Worm (Caenorhabditis elegans) whole organism, L4 larva: ENCODE results near the gene Y67H2A.2.

Source experiments
- D1046.2 ChIP-seq: fragments of 200-800 bp; sonication (Bioruptor generic); IDR thresholded peaks from 2 replicates; pipeline ENCODE4 v1.3.6; 2022; ENCODE audit warnings: missing genetic modification characterization, missing compliant biosample characterization
- F37D6.2 ChIP-seq: sonication (generic microtip); optimal IDR thresholded peaks from 2 replicates; lab custom pipeline; 2016; ENCODE audit warnings: mild to moderate bottlenecking, missing genetic modification characterization, missing compliant biosample characterization
- F49E8.2 ChIP-seq: sonication (generic microtip); optimal IDR thresholded peaks from 2 replicates; lab custom pipeline; 2016; ENCODE audit warnings: missing compliant biosample characterization, mild to moderate bottlenecking, missing genetic modification characterization, borderline replicate concordance
- Y105C5A.15 ChIP-seq: fragments of 200-800 bp; sonication (Bioruptor generic); IDR thresholded peaks from 2 replicates; pipeline ENCODE4 v1.3.6; 2022; ENCODE audit warnings: missing genetic modification characterization, missing compliant biosample characterization
- Y5F2A.4 ChIP-seq: fragments of 200-800 bp; sonication (Bioruptor generic); optimal IDR thresholded peaks from 2 replicates; lab custom pipeline; 2018; ENCODE audit warnings: mild to moderate bottlenecking, missing genetic modification characterization, missing compliant biosample characterization
- aha-1 ChIP-seq: fragments of 150-350 bp; peaks from one replicate; lab custom pipeline; 2014; ENCODE audit warnings: missing biosample characterization, missing genetic modification characterization
- ceh-44 ChIP-seq: fragments of 200-800 bp; sonication (Bioruptor generic); IDR thresholded peaks from 2 replicates; pipeline ENCODE4 v1.3.6; 2022; ENCODE audit warnings: missing genetic modification reagents, missing genetic modification characterization, missing compliant biosample characterization
- ceh-62 ChIP-seq: sonication (generic microtip); optimal IDR thresholded peaks from 2 replicates; lab custom pipeline; 2017; ENCODE audit warnings: missing biosample characterization, missing genetic modification characterization
- ceh-82 ChIP-seq: sonication (generic microtip); optimal IDR thresholded peaks from 2 replicates; lab custom pipeline; 2017; ENCODE audit warnings: missing biosample characterization, missing genetic modification characterization
- cey-2 ChIP-seq: sonication (generic microtip); optimal IDR thresholded peaks from 3 replicates; lab custom pipeline; 2017; ENCODE audit warnings: missing genetic modification characterization, mild to moderate bottlenecking, missing compliant biosample characterization, antibody characterized with exemption, borderline replicate concordance; ENCODE audit not compliant: insufficient read depth
- daf-8 ChIP-seq: fragments of 200-800 bp; sonication (Bioruptor generic); IDR thresholded peaks from 2 replicates; pipeline ENCODE4 v1.3.6; 2022; ENCODE audit warnings: missing genetic modification characterization, missing compliant biosample characterization
- dmd-8 ChIP-seq: fragments of 200-800 bp; sonication (Bioruptor generic); IDR thresholded peaks from 2 replicates; pipeline ENCODE4 v1.3.6; 2022; ENCODE audit warnings: missing genetic modification characterization, missing compliant biosample characterization
- dmd-9 ChIP-seq: fragments of 200-800 bp; sonication (Bioruptor generic); IDR thresholded peaks from 2 replicates; pipeline ENCODE4 v1.3.6; 2022; ENCODE audit warnings: missing genetic modification reagents, missing genetic modification characterization, missing compliant biosample characterization
- dpl-1 ChIP-seq: fragments of 150-350 bp; optimal IDR thresholded peaks from 2 replicates; lab custom pipeline; 2014; ENCODE audit warnings: missing biosample characterization, missing genetic modification reagents, missing genetic modification characterization
- duxl-1 ChIP-seq: sonication (generic microtip); optimal IDR thresholded peaks from 2 replicates; lab custom pipeline; 2016; ENCODE audit warnings: mild to moderate bottlenecking, missing genetic modification characterization, moderate library complexity, missing compliant biosample characterization; ENCODE audit not compliant: poor library complexity
- egl-27 ChIP-seq: sonication (generic microtip); optimal IDR thresholded peaks from 3 replicates; lab custom pipeline; 2017; ENCODE audit warnings: missing biosample characterization, missing genetic modification reagents, missing genetic modification characterization
- fkh-10 ChIP-seq: fragments of 150-350 bp; optimal IDR thresholded peaks from 2 replicates; lab custom pipeline; 2014; ENCODE audit warnings: missing biosample characterization, missing genetic modification reagents, missing genetic modification characterization
- fos-1 ChIP-seq: fragments of 150-350 bp; optimal IDR thresholded peaks from 2 replicates; lab custom pipeline; 2014; ENCODE audit warnings: missing biosample characterization, missing genetic modification characterization
- hif-1 ChIP-seq, 2 experiments: sonication (generic microtip); optimal IDR thresholded peaks; 2 replicates each; lab custom pipeline; 2016 to 2017; ENCODE audit warnings: missing compliant biosample characterization in 2 of 2, missing genetic modification characterization in 2 of 2, missing genetic modification reagents in 2 of 2, missing genotype in 2 of 2, mild to moderate bottlenecking in 1 of 2
- hlh-11 ChIP-seq: fragments of 200-800 bp; sonication (Bioruptor generic); optimal IDR thresholded peaks from 2 replicates; lab custom pipeline; 2018; ENCODE audit warnings: mild to moderate bottlenecking, missing genetic modification characterization, missing compliant biosample characterization
- hlh-30 ChIP-seq: sonication (generic microtip); optimal IDR thresholded peaks from 2 replicates; lab custom pipeline; 2017; ENCODE audit warnings: antibody characterized with exemption, mild to moderate bottlenecking, missing genetic modification characterization, missing compliant biosample characterization; ENCODE audit not compliant: insufficient read depth
- hmg-1.1 ChIP-seq: fragments of 200-800 bp; sonication (Bioruptor generic); IDR thresholded peaks from 2 replicates; pipeline ENCODE4 v1.3.6; 2022; ENCODE audit warnings: missing genetic modification reagents, missing genetic modification characterization, missing compliant biosample characterization
- lin-15B ChIP-seq: fragments of 150-350 bp; sonication (generic microtip); optimal IDR thresholded peaks from 3 replicates; lab custom pipeline; 2014; ENCODE audit warnings: missing biosample characterization, missing genetic modification characterization
- lin-29 ChIP-seq: fragments of 200-800 bp; sonication (Bioruptor generic); IDR thresholded peaks from 2 replicates; pipeline ENCODE4 v1.3.6; 2022; ENCODE audit warnings: missing genetic modification reagents, missing genetic modification characterization, missing compliant biosample characterization
- lin-38 ChIP-seq: fragments of 200-800 bp; sonication (Bioruptor generic); IDR thresholded peaks from 2 replicates; pipeline ENCODE4 v1.3.6; 2022; ENCODE audit warnings: missing genetic modification reagents, missing genetic modification characterization, missing compliant biosample characterization
- madf-5 ChIP-seq, 2 experiments: fragments of 200-800 bp; sonication (Bioruptor generic); IDR thresholded peaks; 2 replicates each; pipeline ENCODE4 v1.3.6; 2022; ENCODE audit warnings: missing compliant biosample characterization in 2 of 2, missing genetic modification characterization in 2 of 2
- madf-9 ChIP-seq: fragments of 200-800 bp; sonication (Bioruptor generic); conservative IDR thresholded peaks from 2 replicates; pipeline ENCODE4 v1.3.6; 2022; ENCODE audit warnings: missing genetic modification reagents, missing genetic modification characterization, missing compliant biosample characterization
- mxl-2 ChIP-seq: fragments of 200-800 bp; sonication (Bioruptor generic); conservative IDR thresholded peaks from 2 replicates; pipeline ENCODE4 v1.3.6; 2022; ENCODE audit warnings: missing genetic modification reagents, missing genetic modification characterization, missing compliant biosample characterization
- nhr-10 ChIP-seq: fragments of 150-350 bp; optimal IDR thresholded peaks from 2 replicates; lab custom pipeline; 2014; ENCODE audit warnings: missing biosample characterization, missing genetic modification characterization
- nhr-102 ChIP-seq: sonication (generic microtip); optimal IDR thresholded peaks from 2 replicates; lab custom pipeline; 2016; ENCODE audit warnings: mild to moderate bottlenecking, missing genetic modification characterization, moderate library complexity, missing compliant biosample characterization
- nhr-111 ChIP-seq: fragments of 200-800 bp; sonication (Bioruptor generic); optimal IDR thresholded peaks from 2 replicates; lab custom pipeline; 2018; ENCODE audit warnings: mild to moderate bottlenecking, missing genetic modification characterization, missing compliant biosample characterization
- nhr-28 ChIP-seq: fragments of 150-350 bp; optimal IDR thresholded peaks from 2 replicates; lab custom pipeline; 2014; ENCODE audit warnings: missing biosample characterization, missing genetic modification characterization
- nhr-48 ChIP-seq: sonication (generic microtip); optimal IDR thresholded peaks from 2 replicates; lab custom pipeline; 2016; ENCODE audit warnings: mild to moderate bottlenecking, missing genetic modification characterization, missing compliant biosample characterization
- php-3 ChIP-seq: fragments of 200-800 bp; sonication (Bioruptor generic); IDR thresholded peaks from 2 replicates; pipeline ENCODE4 v1.3.6; 2022; ENCODE audit warnings: missing genetic modification reagents, missing genetic modification characterization, missing compliant biosample characterization
- rbr-2 ChIP-seq: sonication (generic microtip); optimal IDR thresholded peaks from 2 replicates; lab custom pipeline; 2016; ENCODE audit warnings: missing genotype, missing genetic modification characterization, missing compliant biosample characterization
- set-16 ChIP-seq: fragments of 200-800 bp; sonication (Bioruptor generic); IDR thresholded peaks from 2 replicates; pipeline ENCODE4 v1.3.6; 2022; ENCODE audit warnings: missing genetic modification reagents, missing genetic modification characterization, missing compliant biosample characterization
- snpc-1.2 ChIP-seq: fragments of 200-800 bp; sonication (Bioruptor generic); IDR thresholded peaks from 2 replicates; pipeline ENCODE4 v1.3.6; 2022; ENCODE audit warnings: missing genetic modification reagents, missing genetic modification characterization, missing compliant biosample characterization
- tra-1 ChIP-seq: fragments of 200-800 bp; sonication (Bioruptor generic); IDR thresholded peaks from 2 replicates; pipeline ENCODE4 v1.3.6; 2022; ENCODE audit warnings: missing genetic modification reagents, missing genetic modification characterization, missing compliant biosample characterization
- unc-39 ChIP-seq: sonication (generic microtip); optimal IDR thresholded peaks from 2 replicates; lab custom pipeline; 2017; ENCODE audit warnings: missing biosample characterization, missing genetic modification characterization
- unc-62 ChIP-seq, 3 experiments: fragments of 150-350 bp in 1 of 3; sonication (generic microtip); optimal IDR thresholded peaks in 2 of 3; peaks in 1 of 3; 1 replicate in 1 of 3; 2 replicates in 2 of 3; lab custom pipeline; 2014 to 2017; ENCODE audit warnings: missing biosample characterization in 3 of 3, missing genetic modification characterization in 3 of 3, missing genetic modification reagents in 3 of 3, missing genotype in 1 of 3
- vab-7 ChIP-seq: fragments of 200-800 bp; sonication (Bioruptor generic); IDR thresholded peaks from 2 replicates; pipeline ENCODE4 v1.3.6; 2022; ENCODE audit warnings: missing genetic modification reagents, missing genetic modification characterization, missing compliant biosample characterization
- zfp-2 ChIP-seq: sonication (generic microtip); optimal IDR thresholded peaks from 2 replicates; lab custom pipeline; 2016; ENCODE audit warnings: mild to moderate bottlenecking, missing genetic modification characterization, missing compliant biosample characterization
- zip-2 ChIP-seq: fragments of 150-350 bp; optimal IDR thresholded peaks from 2 replicates; lab custom pipeline; 2014; ENCODE audit warnings: missing biosample characterization, missing genetic modification characterization

The Y67H2A.2 gene

DNA sequence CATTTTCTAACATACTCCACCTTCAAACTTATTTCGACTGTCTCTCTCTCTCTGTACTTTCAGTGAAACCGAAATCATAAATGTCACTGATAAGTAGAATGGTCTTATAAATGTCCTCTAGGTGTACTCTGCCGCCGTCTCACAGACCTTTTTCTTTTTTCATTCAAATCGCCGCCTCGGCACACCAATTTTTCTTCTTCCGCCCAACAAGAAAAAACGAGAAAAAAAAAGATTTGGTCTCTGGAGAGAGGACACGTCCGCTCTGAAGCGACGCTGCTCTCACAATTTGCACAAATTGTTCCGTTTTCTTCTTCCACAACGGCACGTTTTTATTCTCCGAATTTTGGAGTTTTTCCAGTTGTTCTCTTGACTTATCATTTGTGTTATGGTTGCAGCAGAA is 15.5 kb upstream of the Y67H2A.2 start (continued):
- TF ChIP-seq ceh-82 (tag; lab: Kevin White, UChicago) (no peak), lin-29 (GFP tag; lab: Robert Waterston, UW) (no peak), zip-2 (tag; lab: Kevin White, UChicago) (no peak), hlh-11 (tag; lab: Kevin White, UChicago) (peak; percentile 57), php-3 (no peak), hif-1 (tag; optimal IDR thresholded peaks at IDR 0.05; lab: Kevin White, UChicago) (peak in 1 of 2 experiments; percentile 72), egl-27 (tag; lab: Kevin White, UChicago) (no peak), F49E8.2 (tag; lab: Kevin White, UChicago) (no peak), dmd-8 (GFP tag; lab: Robert Waterston, UW) (no peak), fkh-10 (GFP tag; lab: Kevin White, UChicago) (no peak), Y105C5A.15 (GFP tag; lab: Robert Waterston, UW) (no peak), rbr-2 (tag; lab: Kevin White, UChicago) (no peak), mxl-2 (GFP tag; lab: Robert Waterston, UW) (no peak), cey-2 (tag; lab: Kevin White, UChicago) (no peak), unc-39 (tag; lab: Kevin White, UChicago) (no peak), daf-8 (no peak), F37D6.2 (tag; lab: Kevin White, UChicago) (no peak), dpl-1 (GFP tag; lab: Kevin White, UChicago) (no peak), hmg-1.1 (GFP tag; lab: Robert Waterston, UW) (peak; percentile 38; the same call in 1 of the 2 replicates), madf-5 (GFP tag; IDR thresholded peaks at IDR 0.05; lab: Robert Waterston, UW) (no peak), zfp-2 (tag; lab: Kevin White, UChicago) (no peak), Y5F2A.4 (GFP tag; lab: Kevin White, UChicago) (no peak), fos-1 (tag; lab: Kevin White, UChicago) (no peak), nhr-111 (GFP tag; lab: Kevin White, UChicago) (no peak), tra-1 (GFP tag; lab: Robert Waterston, UW) (0 out of 2 replicates have a peak, but pooled peaks have one; percentile 9), duxl-1 (tag; lab: Kevin White, UChicago) (no peak), vab-7 (GFP tag; lab: Robert Waterston, UW) (no peak), ceh-44 (no peak), lin-38 (0 out of 2 replicates have a peak, but pooled peaks have one; percentile 8), ceh-62 (no peak)

DNA sequence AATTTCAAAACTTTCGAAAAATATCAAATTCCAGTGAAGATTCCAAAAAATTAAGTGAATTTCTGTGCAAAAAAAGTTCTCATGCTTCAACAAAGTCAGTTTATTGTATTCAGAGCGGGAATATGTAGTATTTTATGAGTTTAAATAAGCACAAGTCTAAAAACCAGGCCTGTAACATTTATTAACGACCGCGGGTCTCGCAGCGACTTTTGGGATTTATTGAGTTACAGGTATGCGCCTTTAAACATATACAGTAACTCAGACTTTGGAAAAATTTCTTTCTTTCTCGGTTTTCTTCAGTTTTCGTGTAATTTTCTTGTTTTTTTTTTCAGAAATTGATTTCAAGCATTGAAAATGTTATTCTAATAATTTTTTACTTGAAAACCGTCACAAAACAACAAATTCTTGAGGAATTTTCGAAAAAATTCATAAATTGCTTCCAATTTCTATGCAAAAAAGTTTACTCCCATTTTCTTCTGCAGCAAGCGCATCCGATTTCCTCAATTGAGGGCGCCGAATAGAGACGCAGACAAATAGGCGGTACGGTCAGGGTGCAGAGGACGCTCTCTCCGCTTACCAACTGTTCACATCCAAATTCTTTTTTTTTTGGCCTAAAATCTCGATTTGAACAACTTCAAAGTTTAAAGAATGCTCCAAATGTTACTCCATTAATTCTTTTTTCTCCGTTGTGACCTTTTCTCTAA is 13.9 kb upstream of the Y67H2A.2 start:
- TF ChIP-seq snpc-1.2 (peak; percentile 74; the same call in 1 of the 2 replicates), lin-38 (peak; percentile 31), rbr-2 (tag; lab: Kevin White, UChicago) (no peak), hmg-1.1 (GFP tag; lab: Robert Waterston, UW) (0 out of 2 replicates have a peak, but pooled peaks have one; percentile 35), D1046.2 (GFP tag; lab: Robert Waterston, UW) (no peak), F49E8.2 (tag; lab: Kevin White, UChicago) (peak; percentile 57), nhr-28 (peak; percentile 15), hlh-11 (tag; lab: Kevin White, UChicago) (peak; percentile 34), aha-1 (tag; lab: Kevin White, UChicago) (peak; percentile 96), dmd-9 (no peak)

DNA sequence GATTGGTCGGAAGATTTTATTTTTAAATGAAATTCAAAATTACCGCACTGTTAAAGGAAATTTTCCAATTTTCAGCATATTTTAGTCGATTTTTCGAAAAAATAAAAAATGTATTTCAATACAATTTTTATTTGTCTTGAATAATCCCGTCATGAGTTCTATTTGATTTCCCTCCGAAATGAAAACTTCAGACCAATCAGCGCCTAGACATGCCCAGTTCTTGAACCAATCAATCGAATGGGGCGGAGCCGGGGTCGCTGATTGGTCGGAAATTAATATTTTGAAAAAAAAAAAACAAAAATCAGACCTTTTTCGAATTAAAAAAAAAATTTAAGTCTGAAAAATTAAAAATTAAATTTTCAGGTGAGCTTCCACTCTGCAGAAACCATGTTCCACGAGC is 12.0 kb upstream of the Y67H2A.2 start:
- TF ChIP-seq madf-9 (GFP tag; lab: Robert Waterston, UW) = no peak
- no peak for TF ChIP-seq nhr-48 (tag; lab: Kevin White, UChicago)
- no peak for TF ChIP-seq hlh-30
- TF ChIP-seq lin-15B (tag; lab: Kevin White, UChicago) = no peak
- no peak for TF ChIP-seq snpc-1.2
- no peak for TF ChIP-seq cey-2 (tag; lab: Kevin White, UChicago)
- TF ChIP-seq ceh-62 = no peak
- TF ChIP-seq set-16 = no peak
- TF ChIP-seq mxl-2 (GFP tag; lab: Robert Waterston, UW) = no peak
- TF ChIP-seq nhr-10 = no peak
- TF ChIP-seq nhr-102 (tag; lab: Kevin White, UChicago) = no peak
- no peak for TF ChIP-seq unc-62 (GFP tag; optimal IDR thresholded peaks at IDR 0.05 in 1 of 2; lab: Kevin White, UChicago)
- no peak for TF ChIP-seq unc-62 (tag; optimal IDR thresholded peaks at IDR 0.05; lab: Kevin White, UChicago)
- no peak for TF ChIP-seq fkh-10 (GFP tag; lab: Kevin White, UChicago)
